Worm (Caenorhabditis elegans): ENCODE results near the gene Y48B6A.10.

DNA sequence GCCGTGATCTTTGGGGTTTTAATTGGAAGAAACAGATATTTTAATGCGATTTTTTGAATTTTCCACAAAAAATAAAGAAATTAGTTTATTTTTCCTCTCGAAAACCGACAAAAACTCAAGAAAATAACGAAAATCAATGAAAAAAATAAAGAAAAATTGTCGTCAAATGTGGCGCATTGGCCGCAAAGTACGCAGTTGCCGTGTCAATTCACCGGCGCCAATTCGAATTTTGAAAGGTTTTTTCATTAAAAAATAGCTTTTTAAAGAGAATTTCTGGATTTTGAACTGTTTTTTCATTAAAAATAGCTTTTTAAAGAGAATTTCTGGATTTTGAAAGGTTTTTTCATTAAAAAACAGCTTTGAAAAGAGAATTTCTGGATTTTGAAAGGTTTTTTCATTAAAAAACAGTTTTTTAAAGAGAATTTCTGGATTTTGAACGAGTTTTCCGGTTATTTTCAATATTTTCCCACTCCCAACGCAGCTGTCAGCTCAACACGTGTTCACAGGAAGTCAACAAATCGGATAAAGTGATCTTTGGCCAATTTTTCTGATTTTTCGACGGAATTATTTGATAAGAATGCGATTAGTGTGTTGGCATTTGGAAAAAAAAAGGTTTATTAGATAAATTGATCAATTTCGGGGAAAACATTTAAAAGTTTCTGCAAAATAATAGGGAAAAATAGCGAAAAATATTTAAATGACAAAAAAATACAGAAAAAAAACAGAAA, 20.3 kb downstream of the Y48B6A.10 start:
- TF ChIP-seq ces-1 (GFP tag; optimal IDR thresholded peaks at IDR 0.05): no peak
- no peak for TF ChIP-seq nhr-28 (tag; optimal IDR thresholded peaks at IDR 0.05)
- TF ChIP-seq skn-1 (tag; optimal IDR thresholded peaks at IDR 0.05): no peak
- no peak for TF ChIP-seq zag-1 (tag; optimal IDR thresholded peaks at IDR 0.05)
- TF ChIP-seq F26F4.8 (GFP tag; conservative IDR thresholded peaks at IDR 0.05): no peak
